Worm (Caenorhabditis elegans) whole organism, L2 larva: Measurements from ENCODE around the gene K12H6.9.

ENCODE experiments used
- C34F6.9 ChIP-seq: fragments of 150-350 bp; optimal IDR thresholded peaks from 2 replicates; lab custom pipeline; 2014; ENCODE audit warnings: missing biosample characterization, missing genetic modification characterization
- F13H6.1 ChIP-seq: sonication (generic microtip); optimal IDR thresholded peaks from 2 replicates; lab custom pipeline; 2016; ENCODE audit warnings: missing genetic modification characterization, missing compliant biosample characterization
- Y55F3AM.14 ChIP-seq: fragments of 200-800 bp; sonication (Bioruptor generic); optimal IDR thresholded peaks from 2 replicates; lab custom pipeline; 2018; ENCODE audit warnings: mild to moderate bottlenecking, missing genetic modification characterization, missing compliant biosample characterization
- alr-1 ChIP-seq: fragments of 150-350 bp; optimal IDR thresholded peaks from 2 replicates; lab custom pipeline; 2014; ENCODE audit warnings: missing biosample characterization, missing genetic modification characterization
- aly-2 ChIP-seq: fragments of 150-350 bp; optimal IDR thresholded peaks from 2 replicates; lab custom pipeline; 2014; ENCODE audit warnings: missing biosample characterization, missing genetic modification characterization
- ama-1 ChIP-seq: fragments of 150-350 bp; optimal IDR thresholded peaks from 2 replicates; lab custom pipeline; 2018; ENCODE audit warnings: inconsistent platforms
- blmp-1 ChIP-seq: sonication (generic microtip); optimal IDR thresholded peaks from 2 replicates; lab custom pipeline; 2017; ENCODE audit warnings: missing genetic modification characterization, mild to moderate bottlenecking, missing compliant biosample characterization, antibody characterized with exemption, moderate library complexity; ENCODE audit not compliant: insufficient read depth
- ceh-16 ChIP-seq: fragments of 150-350 bp; optimal IDR thresholded peaks from 2 replicates; lab custom pipeline; 2014; ENCODE audit warnings: missing biosample characterization, missing genetic modification characterization
- dmd-4 ChIP-seq: sonication (generic microtip); optimal IDR thresholded peaks from 2 replicates; lab custom pipeline; 2017; ENCODE audit warnings: missing biosample characterization, missing genetic modification characterization
- egl-27 ChIP-seq: sonication (generic microtip); optimal IDR thresholded peaks from 3 replicates; lab custom pipeline; 2017; ENCODE audit warnings: missing biosample characterization, missing genetic modification reagents, missing genetic modification characterization
- elt-1 ChIP-seq: fragments of 150-350 bp; optimal IDR thresholded peaks from 2 replicates; lab custom pipeline; 2014; ENCODE audit warnings: missing biosample characterization, missing genetic modification characterization
- elt-3 ChIP-seq: sonication (generic microtip); optimal IDR thresholded peaks from 2 replicates; lab custom pipeline; 2017; ENCODE audit warnings: missing biosample characterization, missing genetic modification characterization
- fos-1 ChIP-seq: fragments of 150-350 bp; optimal IDR thresholded peaks from 2 replicates; lab custom pipeline; 2014; ENCODE audit warnings: missing biosample characterization, missing genetic modification characterization
- gmeb-1 ChIP-seq: fragments of 150-350 bp; optimal IDR thresholded peaks from 2 replicates; lab custom pipeline; 2014; ENCODE audit warnings: missing biosample characterization, missing genetic modification characterization
- lin-11 ChIP-seq: fragments of 150-350 bp; sonication (generic microtip); optimal IDR thresholded peaks from 2 replicates; lab custom pipeline; 2014; ENCODE audit warnings: missing biosample characterization, missing genetic modification characterization, inconsistent platforms, mixed read lengths
- lin-39 ChIP-seq: fragments of 150-350 bp; optimal IDR thresholded peaks from 2 replicates; lab custom pipeline; 2014; ENCODE audit warnings: missing biosample characterization, missing genetic modification reagents, missing genetic modification characterization
- lsy-2 ChIP-seq, 2 experiments: fragments of 150-350 bp in 1 of 2; sonication (generic microtip) in 1 of 2; optimal IDR thresholded peaks; 2 replicates each; lab custom pipeline; 2014 to 2017; ENCODE audit warnings: missing biosample characterization in 2 of 2, missing genetic modification characterization in 2 of 2
- mbf-1 ChIP-seq: sonication (generic microtip); optimal IDR thresholded peaks from 2 replicates; lab custom pipeline; 2017; ENCODE audit warnings: missing biosample characterization, missing genetic modification characterization
- nhr-10 ChIP-seq: sonication (generic microtip); optimal IDR thresholded peaks from 2 replicates; lab custom pipeline; 2017; ENCODE audit warnings: missing biosample characterization, missing genetic modification characterization
- nhr-11 ChIP-seq: fragments of 150-350 bp; optimal IDR thresholded peaks from 2 replicates; lab custom pipeline; 2014; ENCODE audit warnings: missing biosample characterization, missing genetic modification characterization
- nhr-12 ChIP-seq: fragments of 150-350 bp; optimal IDR thresholded peaks from 2 replicates; lab custom pipeline; 2014; ENCODE audit warnings: missing biosample characterization, missing genetic modification characterization
- nhr-129 ChIP-seq: fragments of 150-350 bp; optimal IDR thresholded peaks from 2 replicates; lab custom pipeline; 2014; ENCODE audit warnings: missing biosample characterization, missing genetic modification characterization
- nhr-21 ChIP-seq: fragments of 150-350 bp; optimal IDR thresholded peaks from 2 replicates; lab custom pipeline; 2014; ENCODE audit warnings: missing biosample characterization, missing genetic modification characterization
- nhr-23 ChIP-seq: fragments of 150-350 bp; optimal IDR thresholded peaks from 2 replicates; lab custom pipeline; 2014; ENCODE audit warnings: missing biosample characterization, missing genetic modification reagents, missing genetic modification characterization
- nhr-237 ChIP-seq: fragments of 150-350 bp; optimal IDR thresholded peaks from 2 replicates; lab custom pipeline; 2014; ENCODE audit warnings: missing biosample characterization, missing genetic modification characterization
- nhr-25 ChIP-seq: fragments of 150-350 bp; sonication (generic microtip); optimal IDR thresholded peaks from 3 replicates; lab custom pipeline; 2014; ENCODE audit warnings: missing biosample characterization, missing genetic modification characterization
- nhr-6 ChIP-seq: fragments of 150-350 bp; optimal IDR thresholded peaks from 2 replicates; lab custom pipeline; 2014; ENCODE audit warnings: missing biosample characterization, missing genetic modification characterization
- nhr-77 ChIP-seq: fragments of 150-350 bp; optimal IDR thresholded peaks from 2 replicates; lab custom pipeline; 2014; ENCODE audit warnings: missing biosample characterization, missing genetic modification characterization
- peb-1 ChIP-seq: fragments of 150-350 bp; optimal IDR thresholded peaks from 2 replicates; lab custom pipeline; 2014; ENCODE audit warnings: missing biosample characterization, missing genetic modification characterization
- sem-4 ChIP-seq: fragments of 150-350 bp; optimal IDR thresholded peaks from 2 replicates; lab custom pipeline; 2014; ENCODE audit warnings: missing biosample characterization, missing genetic modification reagents, missing genetic modification characterization
- sma-3 ChIP-seq: sonication (generic microtip); optimal IDR thresholded peaks from 2 replicates; lab custom pipeline; 2016; ENCODE audit warnings: missing genetic modification reagents, missing genetic modification characterization, missing compliant biosample characterization
- sma-9 ChIP-seq, 2 experiments: fragments of 150-350 bp in 1 of 2; sonication (generic microtip) in 1 of 2; optimal IDR thresholded peaks; 2 replicates each; lab custom pipeline; 2014 to 2016; ENCODE audit warnings: missing genetic modification characterization in 2 of 2, mild to moderate bottlenecking in 1 of 2, missing biosample characterization in 1 of 2, missing compliant biosample characterization in 1 of 2, missing genetic modification reagents in 1 of 2, moderate library complexity in 1 of 2
- snpc-4 ChIP-seq: fragments of 150-350 bp; optimal IDR thresholded peaks from 2 replicates; lab custom pipeline; 2014; ENCODE audit warnings: missing biosample characterization, missing genetic modification characterization
- unc-39 ChIP-seq: fragments of 150-350 bp; optimal IDR thresholded peaks from 2 replicates; lab custom pipeline; 2014; ENCODE audit warnings: missing biosample characterization, missing genetic modification characterization
- unc-55 ChIP-seq: fragments of 150-350 bp; sonication (generic microtip); optimal IDR thresholded peaks from 3 replicates; lab custom pipeline; 2014; ENCODE audit warnings: missing biosample characterization, missing genetic modification reagents, missing genetic modification characterization
- unc-62 ChIP-seq: fragments of 150-350 bp; optimal IDR thresholded peaks from 2 replicates; lab custom pipeline; 2014; ENCODE audit warnings: missing biosample characterization, missing genetic modification reagents, missing genetic modification characterization
- zag-1 ChIP-seq: fragments of 150-350 bp; optimal IDR thresholded peaks from 2 replicates; lab custom pipeline; 2014; ENCODE audit warnings: missing biosample characterization, missing genetic modification characterization
- ztf-1 ChIP-seq: fragments of 200-800 bp; sonication (Bioruptor generic); conservative IDR thresholded peaks from 2 replicates; pipeline ENCODE4 v1.3.6; 2022; ENCODE audit warnings: missing genetic modification characterization, missing compliant biosample characterization
- ztf-11 ChIP-seq: sonication (generic microtip); optimal IDR thresholded peaks from 2 replicates; lab custom pipeline; 2017; ENCODE audit warnings: missing biosample characterization, missing genetic modification characterization

The K12H6.9 gene

ce11 chrII:2787849-2788248, 36.4 kb upstream of the K12H6.9 start:
- no peak for TF ChIP-seq ceh-16 (tag; lab: Kevin White, UChicago)
- no peak for TF ChIP-seq ztf-11
- TF ChIP-seq sma-9 (GFP tag; optimal IDR thresholded peaks at IDR 0.05; lab: Kevin White, UChicago), result no peak
- TF ChIP-seq sma-9 (tag; optimal IDR thresholded peaks at IDR 0.05; lab: Kevin White, UChicago), result no peak
- TF ChIP-seq nhr-12, result no peak
- TF ChIP-seq nhr-6 (tag; lab: Kevin White, UChicago), result no peak
- no peak for TF ChIP-seq nhr-23 (tag; lab: Kevin White, UChicago)
- TF ChIP-seq C34F6.9, result no peak
- TF ChIP-seq gmeb-1 (tag; lab: Kevin White, UChicago), result no peak
- TF ChIP-seq lsy-2 (tag; optimal IDR thresholded peaks at IDR 0.05; lab: Kevin White, UChicago), result no peak
- TF ChIP-seq lin-39 (tag; lab: Kevin White, UChicago), result no peak
- TF ChIP-seq sem-4, result no peak
- TF ChIP-seq ama-1, result no peak
- no peak for TF ChIP-seq nhr-11 (tag; lab: Kevin White, UChicago)
- TF ChIP-seq blmp-1, result no peak
- no peak for TF ChIP-seq unc-62 (GFP tag; lab: Kevin White, UChicago)
- no peak for TF ChIP-seq F13H6.1 (tag; lab: Kevin White, UChicago)
- TF ChIP-seq peb-1 (tag; lab: Kevin White, UChicago), result no peak
- TF ChIP-seq nhr-77 (tag; lab: Kevin White, UChicago), result no peak
- TF ChIP-seq nhr-25, result no peak
- no peak for TF ChIP-seq ztf-1 (GFP tag; lab: Robert Waterston, UW)
- TF ChIP-seq, all 48 proteins: peak for 0

- TF ChIP-seq nhr-25 (no peak), lin-39 (tag; lab: Kevin White, UChicago) (no peak), blmp-1 (no peak), sma-3 (GFP tag; lab: Kevin White, UChicago) (no peak), nhr-129 (tag; lab: Kevin White, UChicago) (no peak), nhr-23 (tag; lab: Kevin White, UChicago) (no peak), unc-62 (GFP tag; lab: Kevin White, UChicago) (no peak), mbf-1 (tag; lab: Kevin White, UChicago) (no peak), alr-1 (tag; lab: Kevin White, UChicago) (no peak), nhr-12 (no peak), F13H6.1 (tag; lab: Kevin White, UChicago) (no peak), ceh-16 (tag; lab: Kevin White, UChicago) (no peak), elt-1 (tag; lab: Kevin White, UChicago) (no peak), nhr-11 (tag; lab: Kevin White, UChicago) (no peak), ama-1 (no peak), lin-11 (tag; lab: Kevin White, UChicago) (no peak), zag-1 (tag; lab: Kevin White, UChicago) (no peak), unc-55 (GFP tag; lab: Kevin White, UChicago) (no peak), aly-2 (tag; lab: Kevin White, UChicago) (no peak)
Observed at ce11 chrII:2791693-2792092, 32.5 kb upstream of the K12H6.9 start.

ce11 chrII:2795413-2795812, 28.8 kb upstream of the K12H6.9 start:
- TF ChIP-seq nhr-23 (tag; lab: Kevin White, UChicago), result no peak
- TF ChIP-seq zag-1 (tag; lab: Kevin White, UChicago), result no peak
- no peak for TF ChIP-seq unc-55 (GFP tag; lab: Kevin White, UChicago)

ce11 chrII:2796431-2796830, 27.8 kb upstream of the K12H6.9 start:
- no peak for TF ChIP-seq nhr-10
- no peak for TF ChIP-seq egl-27
- TF ChIP-seq fos-1 (tag; lab: Kevin White, UChicago), result no peak
- no peak for TF ChIP-seq nhr-129 (tag; lab: Kevin White, UChicago)
- no peak for TF ChIP-seq unc-39
- no peak for TF ChIP-seq lsy-2 (tag; optimal IDR thresholded peaks at IDR 0.05; lab: Kevin White, UChicago)
- no peak for TF ChIP-seq gmeb-1 (tag; lab: Kevin White, UChicago)
- TF ChIP-seq alr-1 (tag; lab: Kevin White, UChicago), result no peak
- TF ChIP-seq mbf-1 (tag; lab: Kevin White, UChicago), result no peak
- TF ChIP-seq nhr-23 (tag; lab: Kevin White, UChicago), result no peak
- TF ChIP-seq sem-4, result no peak
- no peak for TF ChIP-seq ztf-1 (GFP tag; lab: Robert Waterston, UW)

- TF ChIP-seq lin-11 (tag; lab: Kevin White, UChicago) (no peak), nhr-25 (no peak), ztf-1 (GFP tag; lab: Robert Waterston, UW) (no peak), nhr-237 (no peak), sma-9 (GFP tag; optimal IDR thresholded peaks at IDR 0.05; lab: Kevin White, UChicago) (no peak), sma-9 (tag; optimal IDR thresholded peaks at IDR 0.05; lab: Kevin White, UChicago) (no peak), F13H6.1 (tag; lab: Kevin White, UChicago) (no peak), dmd-4 (tag; lab: Kevin White, UChicago) (no peak), aly-2 (tag; lab: Kevin White, UChicago) (no peak), nhr-23 (tag; lab: Kevin White, UChicago) (no peak), Y55F3AM.14 (GFP tag; lab: Kevin White, UChicago) (no peak), nhr-21 (tag; lab: Kevin White, UChicago) (no peak), snpc-4 (no peak), alr-1 (tag; lab: Kevin White, UChicago) (no peak), ceh-16 (tag; lab: Kevin White, UChicago) (no peak), egl-27 (no peak), elt-3 (tag; lab: Kevin White, UChicago) (no peak), gmeb-1 (tag; lab: Kevin White, UChicago) (no peak)
Observed at ce11 chrII:2797951-2798350, 26.3 kb upstream of the K12H6.9 start.
